Worm (Caenorhabditis elegans) whole organism, L4/young adult: ENCODE results near the gene asp-1.

ENCODE experiments used
- dao-5 ChIP-seq: sonication (generic microtip); optimal IDR thresholded peaks from 2 replicates; lab custom pipeline; 2016; ENCODE audit warnings: missing genotype, missing genetic modification characterization, moderate library complexity, missing compliant biosample characterization
- him-1 ChIP-seq: sonication (generic microtip); optimal IDR thresholded peaks from 2 replicates; lab custom pipeline; 2016; ENCODE audit warnings: missing genotype, missing genetic modification reagents, missing genetic modification characterization, missing compliant biosample characterization

DNA sequence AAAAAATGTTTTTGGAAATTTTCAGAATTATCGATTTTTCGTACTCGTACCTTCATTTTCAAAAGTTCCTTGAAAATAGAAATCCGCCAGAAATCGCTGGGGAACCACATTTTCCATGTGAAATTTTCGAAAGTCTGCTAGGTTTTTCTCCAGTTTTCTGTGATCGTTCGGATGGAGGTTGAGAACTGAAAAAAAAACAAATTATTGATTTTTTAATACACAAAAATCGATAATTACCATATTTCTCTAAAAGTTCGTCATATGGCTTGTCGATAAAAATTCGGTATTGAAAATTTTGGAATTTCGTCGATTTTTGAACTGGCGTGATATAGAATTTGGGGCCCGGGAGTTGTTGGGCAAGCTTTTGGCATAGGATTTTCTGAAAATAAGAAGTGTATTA is 26.3 kb upstream of the asp-1 start:
- TF ChIP-seq him-1 (tag; lab: Kevin White, UChicago): no peak
- no peak for TF ChIP-seq dao-5
